Worm (Caenorhabditis elegans): ENCODE data around the gene npr-15.

Gene npr-15

DNA sequence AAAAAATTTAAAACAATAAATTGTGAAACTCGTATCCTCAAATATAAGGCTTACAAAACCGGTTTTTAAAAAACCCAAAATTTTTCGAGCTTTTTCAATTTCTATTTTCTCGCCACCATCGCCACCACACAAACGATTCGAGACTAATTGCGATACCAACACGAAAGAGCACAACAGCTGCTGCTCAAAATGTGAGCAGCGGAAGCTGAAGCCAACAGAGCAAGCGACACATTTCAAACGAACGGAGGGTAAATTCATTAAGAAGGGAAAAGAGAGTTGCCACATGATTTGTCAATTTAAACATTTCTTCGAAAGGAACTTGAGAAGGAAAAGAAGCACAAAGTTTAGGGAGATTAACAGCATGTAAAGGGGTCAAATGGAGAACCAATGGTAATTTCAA is 15.4 kb downstream of the npr-15 start:
- TF ChIP-seq T22C8.4 (GFP tag; IDR thresholded peaks at IDR 0.05): no peak
- no peak for TF ChIP-seq ztf-23 (GFP tag; IDR thresholded peaks at IDR 0.05)
- no peak for TF ChIP-seq ref-1 (GFP tag; conservative IDR thresholded peaks at IDR 0.05)
- no peak for TF ChIP-seq flt-1 (GFP tag; IDR thresholded peaks at IDR 0.05)
- no peak for TF ChIP-seq klf-2 (GFP tag; conservative IDR thresholded peaks at IDR 0.05)
- TF ChIP-seq cog-1 (tag; optimal IDR thresholded peaks at IDR 0.05): no peak

DNA sequence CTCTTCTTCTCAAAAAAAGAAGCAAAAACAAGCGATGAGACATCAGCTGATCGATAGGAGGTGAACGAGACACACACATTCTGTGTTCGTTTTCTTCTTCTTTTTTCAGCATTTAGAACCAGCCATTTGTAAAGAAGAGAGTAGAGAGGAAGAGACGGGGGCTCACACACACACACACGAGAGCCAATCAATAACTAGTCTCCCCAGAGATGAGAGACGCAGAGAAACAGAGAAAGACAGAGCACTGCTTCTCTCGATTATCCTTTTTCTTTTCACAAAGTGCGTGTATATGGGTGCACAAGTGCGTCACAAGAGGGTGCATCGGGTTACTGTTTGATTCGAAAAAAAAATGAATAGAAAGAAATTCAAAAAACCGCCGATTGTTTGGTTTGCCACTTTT is 17.1 kb downstream of the npr-15 start:
- no peak for TF ChIP-seq tab-1 (GFP tag; IDR thresholded peaks at IDR 0.05)
- no peak for TF ChIP-seq cog-1 (tag; optimal IDR thresholded peaks at IDR 0.05)
- TF ChIP-seq T22C8.4 (GFP tag; IDR thresholded peaks at IDR 0.05): peak; percentile 96

DNA sequence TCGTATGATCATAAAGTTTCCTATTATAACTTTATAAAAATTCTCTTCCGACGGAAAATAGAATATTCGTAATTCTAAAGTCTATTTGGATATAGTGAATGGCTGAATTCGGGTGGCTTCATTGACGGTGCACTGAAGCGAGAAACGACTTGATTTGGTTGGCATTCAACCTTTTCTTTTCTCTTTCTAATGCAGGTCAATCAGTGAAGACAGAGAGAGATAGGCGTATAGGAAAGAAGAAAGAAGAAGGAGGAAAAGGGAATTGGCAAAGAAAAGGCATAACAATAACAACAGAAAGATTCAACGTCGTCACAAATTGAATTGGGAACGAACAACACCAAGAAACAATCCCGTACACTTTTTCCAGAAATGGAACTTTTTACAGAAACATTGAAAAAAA is 19.0 kb downstream of the npr-15 start:
- TF ChIP-seq klf-2 (GFP tag; conservative IDR thresholded peaks at IDR 0.05) (no peak), ztf-29 (GFP tag; IDR thresholded peaks at IDR 0.05) (no peak)

DNA sequence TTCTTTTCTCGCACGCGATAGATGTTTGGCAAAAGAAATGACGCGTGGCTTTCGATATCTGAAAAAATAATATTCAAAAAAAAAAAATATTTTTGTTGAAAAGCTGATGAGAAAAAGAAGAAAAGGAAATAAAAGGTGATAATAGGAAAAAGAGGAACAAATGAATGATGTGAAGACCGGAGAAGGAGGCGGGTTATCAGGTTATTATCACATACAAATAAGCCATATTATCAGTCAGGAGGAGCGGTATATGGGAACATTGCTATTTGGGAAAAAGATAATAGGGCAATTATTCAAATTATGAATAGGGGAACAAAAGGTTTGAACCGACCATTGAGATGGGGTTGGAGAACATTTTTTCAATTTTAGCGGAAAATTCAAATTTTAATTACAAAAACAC is 20.3 kb downstream of the npr-15 start:
- TF ChIP-seq tab-1 (GFP tag; IDR thresholded peaks at IDR 0.05) (no peak), med-1 (GFP tag; optimal IDR thresholded peaks at IDR 0.05; ENCODE audit: insufficient read depth) (no peak), cog-1 (tag; optimal IDR thresholded peaks at IDR 0.05) (no peak), klf-2 (GFP tag; conservative IDR thresholded peaks at IDR 0.05) (no peak), ztf-23 (GFP tag; IDR thresholded peaks at IDR 0.05) (no peak), ref-1 (GFP tag; conservative IDR thresholded peaks at IDR 0.05) (no peak), flt-1 (GFP tag; IDR thresholded peaks at IDR 0.05) (no peak), ztf-29 (GFP tag; IDR thresholded peaks at IDR 0.05) (no peak), T22C8.4 (GFP tag; IDR thresholded peaks at IDR 0.05) (no peak)

DNA sequence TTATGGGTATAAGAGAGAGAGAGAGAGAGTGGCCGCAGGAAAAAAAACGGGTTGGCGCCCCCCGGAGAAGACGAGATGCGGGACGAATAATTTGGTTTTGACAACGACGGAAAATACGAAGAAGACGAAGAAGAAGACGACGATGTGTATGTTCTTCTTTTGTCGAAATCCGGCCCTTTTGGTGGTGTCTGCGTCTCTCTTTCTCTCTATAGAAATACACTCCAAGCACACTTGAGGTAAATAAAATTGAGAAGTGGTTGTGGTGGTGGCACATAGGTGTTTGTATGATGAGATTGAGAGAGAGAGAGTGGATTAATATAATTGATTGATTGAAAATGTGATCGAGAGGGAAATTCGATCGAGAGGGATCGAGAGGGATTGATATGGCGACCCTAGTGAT is 21.6 kb downstream of the npr-15 start:
- TF ChIP-seq ztf-29 (GFP tag; IDR thresholded peaks at IDR 0.05): no peak
- TF ChIP-seq ref-1 (GFP tag; conservative IDR thresholded peaks at IDR 0.05): no peak
- no peak for TF ChIP-seq tab-1 (GFP tag; IDR thresholded peaks at IDR 0.05)
- TF ChIP-seq flt-1 (GFP tag; IDR thresholded peaks at IDR 0.05): no peak
- no peak for TF ChIP-seq ztf-23 (GFP tag; IDR thresholded peaks at IDR 0.05)
- TF ChIP-seq T22C8.4 (GFP tag; IDR thresholded peaks at IDR 0.05): no peak
- no peak for TF ChIP-seq med-1 (GFP tag; optimal IDR thresholded peaks at IDR 0.05; ENCODE audit: insufficient read depth)
- no peak for TF ChIP-seq cog-1 (tag; optimal IDR thresholded peaks at IDR 0.05)
- no peak for TF ChIP-seq klf-2 (GFP tag; conservative IDR thresholded peaks at IDR 0.05)

DNA sequence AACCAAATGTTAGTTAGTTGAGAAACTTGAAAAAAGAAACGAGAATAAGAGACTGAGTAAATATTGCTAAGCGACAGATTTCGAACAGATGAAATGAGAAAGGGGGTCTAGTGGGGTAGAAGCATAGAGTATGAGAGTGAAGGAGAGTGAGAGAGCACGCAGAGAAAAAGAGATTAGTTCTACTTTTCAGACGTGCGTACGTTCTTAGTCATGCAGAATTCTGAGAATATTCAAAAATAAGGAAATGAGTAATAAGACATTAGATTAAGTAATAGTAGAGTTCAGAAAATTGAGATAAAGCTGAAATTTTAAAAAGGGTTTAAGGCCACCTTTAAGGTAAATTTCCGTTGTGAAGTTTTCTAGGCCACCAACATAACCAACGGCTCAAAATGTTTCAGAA is 23.5 kb downstream of the npr-15 start:
- TF ChIP-seq med-1 (GFP tag; optimal IDR thresholded peaks at IDR 0.05; ENCODE audit: insufficient read depth) (no peak), tab-1 (GFP tag; IDR thresholded peaks at IDR 0.05) (no peak), ztf-23 (GFP tag; IDR thresholded peaks at IDR 0.05) (no peak), flt-1 (GFP tag; IDR thresholded peaks at IDR 0.05) (no peak), cog-1 (tag; optimal IDR thresholded peaks at IDR 0.05) (no peak), ref-1 (GFP tag; conservative IDR thresholded peaks at IDR 0.05) (no peak), T22C8.4 (GFP tag; IDR thresholded peaks at IDR 0.05) (no peak), klf-2 (GFP tag; conservative IDR thresholded peaks at IDR 0.05) (no peak), ztf-29 (GFP tag; IDR thresholded peaks at IDR 0.05) (no peak)

DNA sequence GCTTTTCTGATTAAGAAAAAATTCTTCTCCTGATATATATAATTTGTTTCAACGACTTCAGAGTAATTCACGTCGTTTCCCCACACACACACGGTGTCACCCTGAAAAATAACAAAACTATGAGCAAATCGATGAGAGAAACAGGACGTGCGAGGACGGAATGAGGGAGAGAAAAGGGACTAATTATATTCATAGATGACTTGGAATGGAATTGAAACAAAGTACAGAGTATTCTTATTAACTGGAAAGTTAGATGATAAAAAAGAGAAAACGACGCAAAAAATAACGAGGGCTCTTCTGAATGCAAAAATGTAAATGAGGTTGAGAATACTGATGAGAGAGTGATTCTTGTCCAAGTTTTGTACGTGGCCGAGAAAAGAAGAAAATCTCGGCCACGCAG is 24.1 kb downstream of the npr-15 start, which contains the start of gene C46F11.6:
Gene C46F11.6 (minus strand): TSS at position 101 of the 400 bp plus-strand sequence.
- TF ChIP-seq ref-1 (GFP tag; conservative IDR thresholded peaks at IDR 0.05) (no peak), ztf-29 (GFP tag; IDR thresholded peaks at IDR 0.05) (no peak), ztf-23 (GFP tag; IDR thresholded peaks at IDR 0.05) (no peak), cog-1 (tag; optimal IDR thresholded peaks at IDR 0.05) (no peak), tab-1 (GFP tag; IDR thresholded peaks at IDR 0.05) (no peak), T22C8.4 (GFP tag; IDR thresholded peaks at IDR 0.05) (no peak), klf-2 (GFP tag; conservative IDR thresholded peaks at IDR 0.05) (no peak)

DNA sequence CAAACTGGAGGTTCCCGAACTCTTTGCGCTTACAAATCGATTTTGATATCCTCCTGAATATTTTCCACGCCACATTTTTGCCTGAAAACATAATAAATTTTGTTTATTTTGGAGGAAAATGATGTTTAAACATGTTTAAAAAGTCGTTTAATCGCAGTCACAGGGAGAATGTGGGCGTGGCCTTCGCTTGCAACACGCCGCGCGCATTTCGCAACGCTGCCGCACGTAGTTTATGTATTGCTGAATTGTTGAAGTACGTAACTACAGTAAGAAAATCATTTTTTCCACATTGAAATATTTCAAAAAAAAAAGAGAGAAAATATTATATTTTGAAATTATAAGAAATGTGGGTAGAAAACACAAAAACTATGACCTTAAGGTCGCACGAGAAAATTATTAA is 30.2 kb downstream of the npr-15 start, which contains the start of gene C46F11.4:
Gene C46F11.4 (minus strand): TSS at position 81 of the 400 bp plus-strand sequence.
- TF ChIP-seq flt-1 (GFP tag; IDR thresholded peaks at IDR 0.05): peak; percentile 93
- peak; percentile 84 for TF ChIP-seq T22C8.4 (GFP tag; IDR thresholded peaks at IDR 0.05)
- TF ChIP-seq ref-1 (GFP tag; conservative IDR thresholded peaks at IDR 0.05): peak; percentile 65; the same call in 1 of the 2 replicates
- peak; percentile 79 for TF ChIP-seq cog-1 (tag; optimal IDR thresholded peaks at IDR 0.05)
- peak; percentile 86 for TF ChIP-seq ztf-29 (GFP tag; IDR thresholded peaks at IDR 0.05)
- peak; percentile 89 for TF ChIP-seq klf-2 (GFP tag; conservative IDR thresholded peaks at IDR 0.05)
- TF ChIP-seq tab-1 (GFP tag; IDR thresholded peaks at IDR 0.05): peak; percentile 94
- peak; percentile 94 for TF ChIP-seq ztf-23 (GFP tag; IDR thresholded peaks at IDR 0.05)
- TF ChIP-seq med-1 (GFP tag; optimal IDR thresholded peaks at IDR 0.05; ENCODE audit: insufficient read depth): peak; percentile 97

DNA sequence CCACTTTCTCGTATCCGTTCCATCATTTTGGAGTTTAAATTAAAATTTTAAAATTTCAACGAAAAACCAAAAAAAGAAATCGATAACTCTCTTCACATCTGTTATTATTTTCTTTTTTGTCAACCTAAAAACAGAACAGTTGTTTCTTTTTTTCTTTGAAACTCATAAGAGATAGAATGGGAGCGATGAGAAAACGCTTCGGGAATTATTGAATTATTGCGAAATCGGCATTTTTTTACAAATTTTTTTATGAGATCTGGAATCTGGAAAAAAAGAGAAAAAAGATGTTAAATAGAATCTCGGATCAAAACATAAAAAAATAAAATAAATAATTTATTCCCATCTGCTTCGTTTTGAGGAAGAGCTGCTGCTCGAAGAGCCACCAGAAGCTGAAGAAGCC is 37.0 kb downstream of the npr-15 start, which contains the start of gene C46F11.5:
Gene C46F11.5 (minus strand): TSS at position 128 of the 400 bp plus-strand sequence.
- no peak for TF ChIP-seq cog-1 (tag; optimal IDR thresholded peaks at IDR 0.05)
- no peak for TF ChIP-seq T22C8.4 (GFP tag; IDR thresholded peaks at IDR 0.05)
- TF ChIP-seq tab-1 (GFP tag; IDR thresholded peaks at IDR 0.05): no peak
- no peak for TF ChIP-seq med-1 (GFP tag; optimal IDR thresholded peaks at IDR 0.05; ENCODE audit: insufficient read depth)
- TF ChIP-seq ztf-29 (GFP tag; IDR thresholded peaks at IDR 0.05): no peak
- TF ChIP-seq klf-2 (GFP tag; conservative IDR thresholded peaks at IDR 0.05): no peak
- no peak for TF ChIP-seq ref-1 (GFP tag; conservative IDR thresholded peaks at IDR 0.05)
- no peak for TF ChIP-seq flt-1 (GFP tag; IDR thresholded peaks at IDR 0.05)
- no peak for TF ChIP-seq ztf-23 (GFP tag; IDR thresholded peaks at IDR 0.05)

DNA sequence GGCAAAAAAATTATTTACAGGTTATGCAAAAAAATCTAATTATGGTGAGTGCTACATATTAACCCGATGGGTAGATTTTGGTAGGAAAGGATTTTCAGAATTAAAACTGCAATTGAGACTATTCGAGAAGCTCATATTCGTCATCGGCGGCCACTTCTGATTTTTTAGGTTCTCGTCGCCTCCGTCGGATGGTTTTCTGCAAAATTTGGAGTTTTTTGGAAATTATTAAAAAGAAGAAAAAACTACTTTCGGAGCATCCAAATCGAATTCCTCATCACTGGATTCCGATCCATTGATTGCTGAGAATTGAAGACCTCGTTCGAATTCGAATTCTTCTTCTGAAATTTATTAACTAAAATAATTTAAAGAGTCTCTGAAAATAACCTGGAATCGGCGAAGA is 41.5 kb downstream of the npr-15 start:
- TF ChIP-seq tab-1 (GFP tag; IDR thresholded peaks at IDR 0.05) (no peak), ztf-23 (GFP tag; IDR thresholded peaks at IDR 0.05) (no peak), cog-1 (tag; optimal IDR thresholded peaks at IDR 0.05) (no peak), med-1 (GFP tag; optimal IDR thresholded peaks at IDR 0.05; ENCODE audit: insufficient read depth) (no peak), ref-1 (GFP tag; conservative IDR thresholded peaks at IDR 0.05) (no peak), T22C8.4 (GFP tag; IDR thresholded peaks at IDR 0.05) (no peak), flt-1 (GFP tag; IDR thresholded peaks at IDR 0.05) (no peak), klf-2 (GFP tag; conservative IDR thresholded peaks at IDR 0.05) (no peak), ztf-29 (GFP tag; IDR thresholded peaks at IDR 0.05) (no peak)

Data from whole organism, midembryonic.